Worm (Caenorhabditis elegans) whole organism, L4 larva: ENCODE data around the gene dsl-2.

Experiments used
- ZK546.5 ChIP-seq, 2 experiments: sonication (generic microtip); optimal IDR thresholded peaks; 2 replicates each; lab custom pipeline; 2017; ENCODE audit warnings: missing biosample characterization in 2 of 2, missing genetic modification characterization in 2 of 2
- aly-2 ChIP-seq: sonication (generic microtip); optimal IDR thresholded peaks from 2 replicates; lab custom pipeline; 2018; ENCODE audit warnings: missing biosample characterization, missing genetic modification characterization
- ama-1 ChIP-seq: fragments of 150-350 bp; optimal IDR thresholded peaks from 2 replicates; lab custom pipeline; 2014; ENCODE audit warnings: inconsistent platforms, mixed read lengths
- egl-27 ChIP-seq: sonication (generic microtip); optimal IDR thresholded peaks from 3 replicates; lab custom pipeline; 2017; ENCODE audit warnings: missing biosample characterization, missing genetic modification reagents, missing genetic modification characterization
- lin-15B ChIP-seq: fragments of 150-350 bp; sonication (generic microtip); optimal IDR thresholded peaks from 3 replicates; lab custom pipeline; 2014; ENCODE audit warnings: missing biosample characterization, missing genetic modification characterization
- lin-39 ChIP-seq: fragments of 150-350 bp; optimal IDR thresholded peaks from 2 replicates; lab custom pipeline; 2014; ENCODE audit warnings: missing biosample characterization, missing genetic modification reagents, missing genetic modification characterization
- mdl-1 ChIP-seq, 2 experiments: fragments of 150-350 bp in 1 of 2; sonication (generic microtip) in 1 of 2; optimal IDR thresholded peaks; 2 replicates each; lab custom pipeline; 2014 to 2017; ENCODE audit warnings: missing biosample characterization in 2 of 2, missing genetic modification characterization in 2 of 2
- mxl-3 ChIP-seq: fragments of 200-800 bp; sonication (Bioruptor generic); optimal IDR thresholded peaks from 2 replicates; lab custom pipeline; 2018; ENCODE audit warnings: mild to moderate bottlenecking, missing genetic modification characterization, missing compliant biosample characterization
- nhr-111 ChIP-seq: fragments of 200-800 bp; sonication (Bioruptor generic); optimal IDR thresholded peaks from 2 replicates; lab custom pipeline; 2018; ENCODE audit warnings: mild to moderate bottlenecking, missing genetic modification characterization, missing compliant biosample characterization
- nhr-76 ChIP-seq: fragments of 150-350 bp; optimal IDR thresholded peaks from 2 replicates; lab custom pipeline; 2014; ENCODE audit warnings: missing biosample characterization, missing genetic modification characterization
- unc-62 ChIP-seq, 3 experiments: fragments of 150-350 bp in 1 of 3; sonication (generic microtip); optimal IDR thresholded peaks in 2 of 3; peaks in 1 of 3; 1 replicate in 1 of 3; 2 replicates in 2 of 3; lab custom pipeline; 2014 to 2017; ENCODE audit warnings: missing biosample characterization in 3 of 3, missing genetic modification characterization in 3 of 3, missing genetic modification reagents in 3 of 3, missing genotype in 1 of 3
- ztf-11 ChIP-seq: fragments of 150-350 bp; optimal IDR thresholded peaks from 2 replicates; lab custom pipeline; 2014; ENCODE audit warnings: missing biosample characterization, missing genetic modification characterization

DNA sequence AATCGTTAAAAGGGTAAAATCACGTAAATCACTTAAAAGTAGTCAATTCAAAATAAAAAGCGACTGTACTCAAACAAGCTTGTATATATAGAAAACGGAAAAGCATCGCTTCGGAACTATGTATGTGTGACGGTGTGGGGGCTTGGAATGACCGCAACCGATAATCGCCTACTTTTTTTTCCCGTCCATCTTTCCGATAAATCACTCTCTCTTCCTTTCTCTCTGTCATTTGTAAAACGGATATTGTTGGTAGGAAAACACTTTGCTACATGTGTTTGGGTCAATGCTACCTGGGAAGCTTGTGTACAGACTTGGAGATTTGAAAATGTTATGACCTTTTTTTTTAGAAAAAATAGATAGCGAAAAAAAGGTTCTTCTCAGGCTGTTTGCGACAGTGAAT lies 20.0 kb upstream of the dsl-2 start:
- TF ChIP-seq nhr-76 (tag; lab: Kevin White, UChicago) (no peak), mdl-1 (tag; optimal IDR thresholded peaks at IDR 0.05; lab: Kevin White, UChicago) (no peak), ztf-11 (tag; lab: Kevin White, UChicago) (no peak), egl-27 (no peak), lin-15B (tag; lab: Kevin White, UChicago) (no peak), aly-2 (tag; lab: Kevin White, UChicago) (no peak), mxl-3 (GFP tag; lab: Kevin White, UChicago) (no peak), lin-39 (tag; lab: Kevin White, UChicago) (no peak), unc-62 (GFP tag; optimal IDR thresholded peaks at IDR 0.05 in 1 of 2; lab: Kevin White, UChicago) (no peak), unc-62 (tag; optimal IDR thresholded peaks at IDR 0.05; lab: Kevin White, UChicago) (no peak), ZK546.5 (tag; optimal IDR thresholded peaks at IDR 0.05; lab: Kevin White, UChicago) (no peak), ama-1 (lab: Kevin White, UChicago) (no peak), nhr-111 (GFP tag; lab: Kevin White, UChicago) (no peak)
